Fruit fly (Drosophila melanogaster) Kc167 (cell line): ENCODE results near the gene CheB93a.

Experiments used
- Myc ChIP-seq: fragments of >200 bp; optimal IDR thresholded peaks from 2 replicates; lab custom pipeline; 2017; ENCODE audit warnings: missing external identifiers
- Sin3A ChIP-seq: fragments of >200 bp; optimal IDR thresholded peaks from 2 replicates; lab custom pipeline; 2018; ENCODE audit warnings: missing external identifiers
- h ChIP-seq: fragments of >200 bp; optimal IDR thresholded peaks from 3 replicates; lab custom pipeline; 2018; ENCODE audit warnings: missing external identifiers
- insv ChIP-seq: fragments of >200 bp; optimal IDR thresholded peaks from 3 replicates; lab custom pipeline; 2018; ENCODE audit warnings: missing external identifiers
- psq ChIP-seq: fragments of >200 bp; optimal IDR thresholded peaks from 2 replicates; lab custom pipeline; 2017; ENCODE audit warnings: missing external identifiers
- ttk ChIP-seq: sonication (Bioruptor generic); optimal IDR thresholded peaks from 2 replicates; lab custom pipeline; 2017; ENCODE audit warnings: missing external identifiers

Gene CheB93a

DNA sequence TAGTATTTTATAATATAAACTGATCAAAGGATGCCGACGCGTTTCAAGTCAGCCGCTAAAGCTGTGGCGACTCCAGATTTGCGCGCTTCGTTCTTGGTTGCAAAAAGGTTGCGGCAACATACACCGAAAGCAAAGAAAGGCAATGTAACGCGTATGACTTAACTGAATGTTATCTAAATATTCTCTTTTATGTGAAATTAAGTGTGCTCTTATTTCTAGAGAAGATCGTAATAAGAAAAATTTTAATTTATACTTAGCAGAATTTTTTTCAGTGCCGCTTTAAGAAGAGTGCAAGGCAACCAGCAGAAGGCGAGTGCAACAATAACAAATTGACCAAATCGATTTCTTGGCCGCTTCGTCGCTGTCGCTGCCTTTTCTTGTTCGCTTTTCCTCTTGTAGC lies 44.9 kb downstream of the CheB93a start:
- TF ChIP-seq h (lab: Kevin White, UChicago), result no peak
- TF ChIP-seq Sin3A (lab: Kevin White, UChicago), result no peak
- no peak for TF ChIP-seq Myc (lab: Kevin White, UChicago)
- no peak for TF ChIP-seq insv (lab: Kevin White, UChicago)
- no peak for TF ChIP-seq psq (lab: Kevin White, UChicago)
- no peak for TF ChIP-seq ttk

dm6 chr3R:21456774-21457173 lies 49.5 kb downstream of the CheB93a start:
- TF ChIP-seq ttk (no peak), Sin3A (lab: Kevin White, UChicago) (no peak), insv (lab: Kevin White, UChicago) (no peak), Myc (lab: Kevin White, UChicago) (no peak), psq (lab: Kevin White, UChicago) (no peak)
